Worm (Caenorhabditis elegans): Measurements from ENCODE around the gene M163.9.

M163.9 gene

ce11 chrX:14470687-14471086 is 1.3 kb downstream of the M163.9 start, which contains the start of gene M163.10:
Gene M163.10 (plus strand): TSS chrX:14470987.
- TF ChIP-seq bed-3 (GFP tag; optimal IDR thresholded peaks at IDR 0.05) (no peak), mab-5 (tag; optimal IDR thresholded peaks at IDR 0.05) (no peak), snpc-4 (tag; optimal IDR thresholded peaks at IDR 0.05) (no peak), ceh-83 (GFP tag; optimal IDR thresholded peaks at IDR 0.05) (no peak), drap-1 (GFP tag; optimal IDR thresholded peaks at IDR 0.05) (no peak), lsy-2 (tag; optimal IDR thresholded peaks at IDR 0.05) (no peak), nhr-12 (tag; optimal IDR thresholded peaks at IDR 0.05) (no peak), unc-62 (GFP tag; optimal IDR thresholded peaks at IDR 0.05) (no peak), lin-13 (tag; optimal IDR thresholded peaks at IDR 0.05) (no peak), lin-32 (GFP tag; optimal IDR thresholded peaks at IDR 0.05) (no peak), ces-1 (GFP tag; optimal IDR thresholded peaks at IDR 0.05) (no peak), nhr-2 (tag; optimal IDR thresholded peaks at IDR 0.05) (no peak), ztf-11 (tag; optimal IDR thresholded peaks at IDR 0.05) (no peak), unc-120 (tag; optimal IDR thresholded peaks at IDR 0.05; ENCODE audit: poor library complexity, severe bottlenecking) (no peak), nhr-76 (tag; optimal IDR thresholded peaks at IDR 0.05) (no peak), M03D4.4 (tag; optimal IDR thresholded peaks at IDR 0.05) (no peak)

- TF ChIP-seq ceh-43 (GFP tag; optimal IDR thresholded peaks at IDR 0.05) (no peak), mep-1 (tag; optimal IDR thresholded peaks at IDR 0.05) (no peak), lin-32 (GFP tag; optimal IDR thresholded peaks at IDR 0.05) (no peak), nhr-28 (tag; optimal IDR thresholded peaks at IDR 0.05) (no peak), nhr-2 (tag; optimal IDR thresholded peaks at IDR 0.05) (no peak)
Measured at ce11 chrX:14473740-14474139, 4.4 kb downstream of the M163.9 start, which contains the start of gene M163.5. Gene M163.5 (plus strand): TSS chrX:14474040.

- TF ChIP-seq zip-8 (tag; optimal IDR thresholded peaks at IDR 0.05) (peak; percentile 51), unc-120 (tag; optimal IDR thresholded peaks at IDR 0.05; ENCODE audit: poor library complexity, severe bottlenecking) (no peak), nhr-76 (tag; optimal IDR thresholded peaks at IDR 0.05) (no peak)
Measured at ce11 chrX:14476625-14477257, 7.4 kb downstream of the M163.9 start.

- no peak for TF ChIP-seq lin-32 (GFP tag; optimal IDR thresholded peaks at IDR 0.05)
- no peak for TF ChIP-seq mab-5 (tag; optimal IDR thresholded peaks at IDR 0.05)
- no peak for TF ChIP-seq ceh-43 (GFP tag; optimal IDR thresholded peaks at IDR 0.05)
- TF ChIP-seq elt-1 (tag; optimal IDR thresholded peaks at IDR 0.05; ENCODE audit: borderline replicate concordance, insufficient read depth) = no peak
- TF ChIP-seq flh-1 (GFP tag; optimal IDR thresholded peaks at IDR 0.05) = no peak
- TF ChIP-seq lsy-2 (tag; optimal IDR thresholded peaks at IDR 0.05) = no peak
- no peak for TF ChIP-seq nhr-237 (tag; optimal IDR thresholded peaks at IDR 0.05)
Measured at ce11 chrX:14477338-14477737, 8.0 kb downstream of the M163.9 start.

- no peak for TF ChIP-seq zip-8 (tag; optimal IDR thresholded peaks at IDR 0.05)
Measured at ce11 chrX:14478193-14478592, 8.8 kb downstream of the M163.9 start.

ce11 chrX:14478743-14479428 is 9.5 kb downstream of the M163.9 start, which contains the start of gene M163.11:
Gene M163.11 (plus strand): TSS chrX:14479378.
- peak; percentile 55 for TF ChIP-seq unc-120 (tag; optimal IDR thresholded peaks at IDR 0.05; ENCODE audit: poor library complexity, severe bottlenecking)
- no peak for TF ChIP-seq ceh-43 (GFP tag; optimal IDR thresholded peaks at IDR 0.05)

- peak; percentile 80 for TF ChIP-seq sptf-1 (tag; optimal IDR thresholded peaks at IDR 0.05)
- TF ChIP-seq mep-1 (tag; optimal IDR thresholded peaks at IDR 0.05) = peak; percentile 34
- peak; percentile 37 for TF ChIP-seq hlh-1 (tag; optimal IDR thresholded peaks at IDR 0.05)
- TF ChIP-seq drap-1 (GFP tag; optimal IDR thresholded peaks at IDR 0.05) = peak; percentile 55
- no peak for TF ChIP-seq ztf-11 (tag; optimal IDR thresholded peaks at IDR 0.05)
- peak; percentile 8 for TF ChIP-seq unc-62 (GFP tag; optimal IDR thresholded peaks at IDR 0.05)
- no peak for TF ChIP-seq tbx-8 (GFP tag; optimal IDR thresholded peaks at IDR 0.05)
- peak; percentile 75 for TF ChIP-seq M03D4.4 (tag; optimal IDR thresholded peaks at IDR 0.05)
- peak; percentile 18 for TF ChIP-seq ces-1 (GFP tag; optimal IDR thresholded peaks at IDR 0.05)
- peak; percentile 59 for TF ChIP-seq lsy-2 (tag; optimal IDR thresholded peaks at IDR 0.05)
- peak; percentile 5 for TF ChIP-seq mls-2 (tag; optimal IDR thresholded peaks at IDR 0.05)
- peak; percentile 30 for TF ChIP-seq pha-4 (tag; optimal IDR thresholded peaks at IDR 0.05)
- TF ChIP-seq lin-13 (tag; optimal IDR thresholded peaks at IDR 0.05) = peak; percentile 82
- TF ChIP-seq ham-2 (GFP tag; optimal IDR thresholded peaks at IDR 0.05) = peak; percentile 57
- TF ChIP-seq snpc-4 (tag; optimal IDR thresholded peaks at IDR 0.05) = no peak
- TF ChIP-seq unc-120 (tag; optimal IDR thresholded peaks at IDR 0.05; ENCODE audit: poor library complexity, severe bottlenecking) = peak; percentile 41
- TF ChIP-seq unc-39 (tag; optimal IDR thresholded peaks at IDR 0.05) = no peak
- peak; percentile 7 for TF ChIP-seq cnd-1 (tag; optimal IDR thresholded peaks at IDR 0.05)
- no peak for TF ChIP-seq mab-5 (tag; optimal IDR thresholded peaks at IDR 0.05)
Measured at ce11 chrX:14480248-14480647, 10.9 kb downstream of the M163.9 start, which contains the start of gene gfi-3. Gene gfi-3 (plus strand): TSS chrX:14480572.
